Fruit fly (Drosophila melanogaster): ENCODE data around the gene CG44098.

CG44098 gene

dm6 chr3R:4731828-4732657 lies 41.0 kb downstream of the CG44098 start, which contains the start of gene Nep2 (continued):
- TF ChIP-seq ap (GFP tag; IDR thresholded peaks at IDR 0.05) (no peak), Jarid2 (GFP tag; optimal IDR thresholded peaks at IDR 0.05) (no peak), Atf-2 (GFP tag; optimal IDR thresholded peaks at IDR 0.05) (no peak), dmrt99B (tag; optimal IDR thresholded peaks at IDR 0.05) (peak; percentile 48), slp2 (GFP tag; optimal IDR thresholded peaks at IDR 0.05) (no peak), lab (GFP tag; optimal IDR thresholded peaks at IDR 0.05) (peak; percentile 18), CG6791 (GFP tag; IDR thresholded peaks at IDR 0.05; ENCODE audit: partially characterized antibody) (peak; percentile 92), CG3995 (GFP tag; optimal IDR thresholded peaks at IDR 0.05) (no peak), salm (tag; optimal IDR thresholded peaks at IDR 0.05) (no peak), CG9609 (GFP tag; optimal IDR thresholded peaks at IDR 0.05) (peak; percentile 1), gem (tag; optimal IDR thresholded peaks at IDR 0.05) (peak; percentile 43), ewg (GFP tag; optimal IDR thresholded peaks at IDR 0.05) (peak; percentile 2), Pdp1 (GFP tag; optimal IDR thresholded peaks at IDR 0.05) (peak in 1 of 2 experiments; percentile 16), wdn (GFP tag; IDR thresholded peaks at IDR 0.05) (no peak), CG8089 (GFP tag; optimal IDR thresholded peaks at IDR 0.05) (no peak), Optix (GFP tag; IDR thresholded peaks at IDR 0.05) (no peak), CG3407 (GFP tag; optimal IDR thresholded peaks at IDR 0.05) (no peak), nerfin-1 (tag; optimal IDR thresholded peaks at IDR 0.05) (peak; percentile 7), Ets97D (GFP tag; optimal IDR thresholded peaks at IDR 0.05) (no peak), CG13424 (tag; optimal IDR thresholded peaks at IDR 0.05) (no peak), CG7786 (GFP tag; optimal IDR thresholded peaks at IDR 0.05) (peak; percentile 35), CG12104 (GFP tag; optimal IDR thresholded peaks at IDR 0.05) (peak; percentile 28), CG4424 (GFP tag; optimal IDR thresholded peaks at IDR 0.05) (peak; percentile 37), tio (GFP tag; optimal IDR thresholded peaks at IDR 0.05) (peak; percentile 63), corto (GFP tag; optimal IDR thresholded peaks at IDR 0.05) (no peak), otp (GFP tag; IDR thresholded peaks at IDR 0.05) (no peak), dimm (GFP tag; IDR thresholded peaks at IDR 0.05) (no peak), chif (GFP tag; optimal IDR thresholded peaks at IDR 0.05) (no peak), Elba2 (GFP tag; optimal IDR thresholded peaks at IDR 0.05) (no peak), CG10274 (GFP tag; optimal IDR thresholded peaks at IDR 0.05) (no peak), jigr1 (GFP tag; IDR thresholded peaks at IDR 0.05) (no peak), CG6854 (GFP tag; optimal IDR thresholded peaks at IDR 0.05) (peak; percentile 36), inv (GFP tag; IDR thresholded peaks at IDR 0.05; ENCODE audit: partially characterized antibody) (peak; percentile 63), CG10959 (GFP tag; IDR thresholded peaks at IDR 0.05) (no peak), Myb (GFP tag; optimal IDR thresholded peaks at IDR 0.05) (no peak), MTF-1 (GFP tag; optimal IDR thresholded peaks at IDR 0.05; ENCODE audit: borderline replicate concordance) (no peak), Opbp (GFP tag; IDR thresholded peaks at IDR 0.05; ENCODE audit: partially characterized antibody) (peak; percentile 56; the same call in 2 of the 3 replicates), CG16863 (GFP tag; optimal IDR thresholded peaks at IDR 0.05) (peak; percentile 15), Sry-β (GFP tag; optimal IDR thresholded peaks at IDR 0.05) (no peak), luna (GFP tag; optimal IDR thresholded peaks at IDR 0.05) (no peak), al (GFP tag; IDR thresholded peaks at IDR 0.05) (0 out of 2 replicates have a peak, but pooled peaks have one; percentile 15), CG7963 (GFP tag; IDR thresholded peaks at IDR 0.05; ENCODE audit: partially characterized antibody) (peak; percentile 78), CG3838 (GFP tag; optimal IDR thresholded peaks at IDR 0.05) (no peak), Aef1 (GFP tag; IDR thresholded peaks at IDR 0.05) (no peak), hb (GFP tag; IDR thresholded peaks at IDR 0.05; ENCODE audit: partially characterized antibody) (peak; percentile 63; the same call in 1 of the 3 replicates), Abd-B (GFP tag; optimal IDR thresholded peaks at IDR 0.05) (no peak), knrl (GFP tag; IDR thresholded peaks at IDR 0.05; ENCODE audit: partially characterized antibody) (peak; percentile 41; the same call in 1 of the 3 replicates), CG6254 (GFP tag; optimal IDR thresholded peaks at IDR 0.05) (no peak)
